Fruit fly (Drosophila melanogaster) S2 (cell line): ENCODE measurements around the gene CG42711.

Experiments used
- CG8478 ChIP-seq: fragments of >200 bp; optimal IDR thresholded peaks from 2 replicates; lab custom pipeline; 2018
- CTCF ChIP-seq, 2 experiments: fragments of >200 bp; optimal IDR thresholded peaks; 2 replicates each; lab custom pipeline; 2018

- TF ChIP-seq CTCF (optimal IDR thresholded peaks at IDR 0.05; lab: Kevin White, UChicago) (no peak), CG8478 (no peak)
These were observed 3.4 kb upstream of the CG42711 start, which contains the start of gene Vajk2 for dm6 chr2L:13934542-13935065.
